Fruit fly (Drosophila melanogaster) whole organism: Measurements from ENCODE around the gene B9d1.

Experiments
- CG8478 ChIP-seq: fragments of >200 bp; optimal IDR thresholded peaks from 2 replicates; lab custom pipeline; 2018; ENCODE audit warnings: inconsistent platforms
- Dll ChIP-seq: fragments of >200 bp; optimal IDR thresholded peaks from 2 replicates; lab custom pipeline; 2017
- EcR ChIP-seq, 2 experiments: fragments of >200 bp; optimal IDR thresholded peaks; 2 replicates each; lab custom pipeline; 2017; ENCODE audit warnings: missing biosample characterization in 2 of 2, missing genetic modification characterization in 2 of 2, missing genetic modification reagents in 2 of 2
- pan ChIP-seq: fragments of >200 bp; optimal IDR thresholded peaks from 2 replicates; lab custom pipeline; 2017
- psq ChIP-seq: fragments of >200 bp; optimal IDR thresholded peaks from 2 replicates; lab custom pipeline; 2017
- usp ChIP-seq: fragments of >200 bp; optimal IDR thresholded peaks from 2 replicates; lab custom pipeline; 2017; ENCODE audit warnings: missing biosample characterization, missing genetic modification characterization, mixed read lengths

- no peak for TF ChIP-seq EcR (GFP tag; optimal IDR thresholded peaks at IDR 0.05; lab: Kevin White, UChicago)
- no peak for TF ChIP-seq pan (lab: Kevin White, UChicago)
- TF ChIP-seq CG8478 (lab: Kevin White, UChicago), result no peak
- no peak for TF ChIP-seq psq (lab: Kevin White, UChicago)
- no peak for TF ChIP-seq usp (GFP tag; lab: Kevin White, UChicago)
- no peak for TF ChIP-seq Dll (lab: Kevin White, UChicago)
Measured at dm6 chr3R:15480068-15480467, 1.6 kb upstream of the B9d1 start.
